Fruit fly (Drosophila melanogaster) whole organism, embryonic: ENCODE measurements around the gene Cdc23.

ENCODE experiments used
- ATbp ChIP-seq: fragments of 200-800 bp; sonication (Bioruptor generic); optimal IDR thresholded peaks from 2 replicates; lab custom pipeline; 2017; ENCODE audit warnings: missing biosample characterization, mild to moderate bottlenecking, missing genetic modification characterization, missing genetic modification reagents
- Awh ChIP-seq: fragments of 200-800 bp; sonication (Bioruptor generic); IDR thresholded peaks from 2 replicates; pipeline ENCODE4, ENCODE4 v1.3.6; 2022; ENCODE audit warnings: missing biosample characterization, missing genetic modification characterization
- B-H2 ChIP-seq: fragments of 200-800 bp; sonication (Bioruptor generic); optimal IDR thresholded peaks from 2 replicates; lab custom pipeline; 2018; ENCODE audit warnings: missing biosample characterization, mild to moderate bottlenecking, missing genetic modification characterization
- CG10267 ChIP-seq: fragments of 200-800 bp; sonication (Bioruptor generic); optimal IDR thresholded peaks from 2 replicates; lab custom pipeline; 2018; ENCODE audit warnings: missing biosample characterization, mild to moderate bottlenecking, missing genetic modification characterization, moderate library complexity
- CG12299 ChIP-seq: fragments of 200-800 bp; sonication (Bioruptor generic); optimal IDR thresholded peaks from 2 replicates; lab custom pipeline; 2018; ENCODE audit warnings: missing biosample characterization, mild to moderate bottlenecking, missing genetic modification characterization
- CG12659 ChIP-seq: fragments of 200-800 bp; sonication (Bioruptor generic); optimal IDR thresholded peaks from 3 replicates; lab custom pipeline; 2017; ENCODE audit warnings: mild to moderate bottlenecking, missing biosample characterization, missing genetic modification reagents, missing genetic modification characterization
- CG1529 ChIP-seq: fragments of 200-800 bp; sonication (Bioruptor generic); optimal IDR thresholded peaks from 3 replicates; lab custom pipeline; 2018; ENCODE audit warnings: missing biosample characterization, missing genetic modification characterization
- CG15479 ChIP-seq: fragments of 200-800 bp; sonication (Bioruptor generic); optimal IDR thresholded peaks from 3 replicates; lab custom pipeline; 2019; ENCODE audit warnings: missing biosample characterization, mild to moderate bottlenecking, missing genetic modification characterization, moderate library complexity
- CG15514 ChIP-seq: fragments of 200-800 bp; sonication (Bioruptor generic); optimal IDR thresholded peaks from 3 replicates; lab custom pipeline; 2017; ENCODE audit warnings: missing biosample characterization, missing genetic modification characterization, mild to moderate bottlenecking, moderate library complexity, missing genetic modification reagents
- CG16813 ChIP-seq: fragments of 200-800 bp; sonication (Bioruptor generic); IDR thresholded peaks from 3 replicates; pipeline ENCODE4 v1.3.6; 2022; ENCODE audit warnings: missing biosample characterization, missing genetic modification characterization; ENCODE audit not compliant: partially characterized antibody
- CG17568 ChIP-seq: fragments of 200-800 bp; sonication (Bioruptor generic); optimal IDR thresholded peaks from 2 replicates; lab custom pipeline; 2018; ENCODE audit warnings: missing biosample characterization, mild to moderate bottlenecking, missing genetic modification characterization, moderate library complexity
- CG18619 ChIP-seq: fragments of 200-800 bp; sonication (Bioruptor generic); optimal IDR thresholded peaks from 3 replicates; lab custom pipeline; 2017; ENCODE audit warnings: missing biosample characterization, mild to moderate bottlenecking, missing genetic modification characterization
- CG2202 ChIP-seq: fragments of 200-800 bp; sonication (Bioruptor generic); optimal IDR thresholded peaks from 2 replicates; lab custom pipeline; 2018; ENCODE audit warnings: missing biosample characterization, mild to moderate bottlenecking, missing genetic modification characterization
- CG33557 ChIP-seq: fragments of 200-800 bp; sonication (Bioruptor generic); optimal IDR thresholded peaks from 2 replicates; lab custom pipeline; 2019; ENCODE audit warnings: missing biosample characterization, mild to moderate bottlenecking, missing genetic modification characterization, moderate library complexity
- CG4820 ChIP-seq: fragments of 200-800 bp; sonication (Bioruptor generic); optimal IDR thresholded peaks from 3 replicates; lab custom pipeline; 2016; ENCODE audit warnings: missing biosample characterization, missing genetic modification characterization
- CG6272 ChIP-seq: fragments of 200-800 bp; sonication (Bioruptor generic); IDR thresholded peaks from 2 replicates; pipeline ENCODE4 v1.3.6; 2022; ENCODE audit warnings: missing biosample characterization, missing genetic modification characterization
- CG6654 ChIP-seq: fragments of 200-800 bp; sonication (Bioruptor generic); optimal IDR thresholded peaks from 2 replicates; lab custom pipeline; 2017; ENCODE audit warnings: missing biosample characterization, mild to moderate bottlenecking, missing genetic modification characterization
- CG6791 ChIP-seq: fragments of 200-800 bp; sonication (Bioruptor generic); IDR thresholded peaks from 3 replicates; pipeline ENCODE4 v1.3.6; 2022; ENCODE audit warnings: missing biosample characterization, missing genetic modification characterization; ENCODE audit not compliant: partially characterized antibody
- CG7963 ChIP-seq: fragments of 200-800 bp; sonication (Bioruptor generic); IDR thresholded peaks from 3 replicates; pipeline ENCODE4 v1.3.6; 2022; ENCODE audit warnings: missing biosample characterization, missing genetic modification characterization; ENCODE audit not compliant: partially characterized antibody
- CoRest ChIP-seq: fragments of 200-800 bp; sonication (Bioruptor generic); optimal IDR thresholded peaks from 3 replicates; lab custom pipeline; 2018; ENCODE audit warnings: missing biosample characterization, mild to moderate bottlenecking, missing genetic modification characterization, moderate library complexity
- Dll ChIP-seq: fragments of 200-800 bp; sonication (Bioruptor generic); IDR thresholded peaks from 4 replicates; pipeline ENCODE4 v1.3.6; 2022; ENCODE audit warnings: missing biosample characterization, missing genetic modification characterization; ENCODE audit not compliant: partially characterized antibody
- Ets65A ChIP-seq: fragments of 200-800 bp; sonication (Bioruptor generic); peaks from one replicate; lab custom pipeline; 2016; ENCODE audit warnings: missing biosample characterization, missing genetic modification characterization
- Fer3 ChIP-seq: fragments of 200-800 bp; sonication (Bioruptor generic); optimal IDR thresholded peaks from 2 replicates; lab custom pipeline; 2018; ENCODE audit warnings: missing biosample characterization, mild to moderate bottlenecking, missing genetic modification characterization, moderate library complexity
- Gug ChIP-seq: fragments of 200-800 bp; sonication (Bioruptor generic); IDR thresholded peaks from 4 replicates; pipeline ENCODE4 v1.3.6; 2022; ENCODE audit warnings: missing biosample characterization, missing genetic modification characterization
- HHEX ChIP-seq: fragments of 200-800 bp; sonication (Bioruptor generic); optimal IDR thresholded peaks from 3 replicates; lab custom pipeline; 2017; ENCODE audit warnings: missing biosample characterization, mild to moderate bottlenecking, missing genetic modification characterization, missing genetic modification reagents
- HmgZ ChIP-seq: fragments of 200-800 bp; sonication (Bioruptor generic); optimal IDR thresholded peaks from 2 replicates; lab custom pipeline; 2018; ENCODE audit warnings: missing biosample characterization, mild to moderate bottlenecking, missing genetic modification characterization
- Lim3 ChIP-seq: fragments of 200-800 bp; sonication (Bioruptor generic); IDR thresholded peaks from 2 replicates; pipeline ENCODE4 v1.3.6; 2022; ENCODE audit warnings: missing biosample characterization, missing genetic modification characterization
- Meics ChIP-seq: fragments of 200-800 bp; sonication (Bioruptor generic); optimal IDR thresholded peaks from 2 replicates; lab custom pipeline; 2017; ENCODE audit warnings: missing biosample characterization, mild to moderate bottlenecking, missing genetic modification characterization
- NC2β ChIP-seq: fragments of 200-800 bp; sonication (Bioruptor generic); optimal IDR thresholded peaks from 2 replicates; lab custom pipeline; 2016; ENCODE audit warnings: missing biosample characterization, missing genetic modification characterization
- Sin3A ChIP-seq: fragments of >200 bp; optimal IDR thresholded peaks from 2 replicates; lab custom pipeline; 2018
- Usf ChIP-seq: fragments of 200-800 bp; sonication (Bioruptor generic); optimal IDR thresholded peaks from 2 replicates; lab custom pipeline; 2017; ENCODE audit warnings: missing genotype, missing biosample characterization, missing genetic modification characterization
- amos ChIP-seq: fragments of 200-800 bp; sonication (Bioruptor generic); IDR thresholded peaks from 2 replicates; pipeline ENCODE4 v1.3.6; 2022; ENCODE audit warnings: missing biosample characterization, missing genetic modification characterization; ENCODE audit not compliant: partially characterized antibody
- aop ChIP-seq: fragments of 200-800 bp; sonication (Bioruptor generic); IDR thresholded peaks from 2 replicates; pipeline ENCODE4 v1.3.6; 2022; ENCODE audit warnings: missing biosample characterization, missing genetic modification characterization
- btn ChIP-seq: fragments of 200-800 bp; sonication (Bioruptor generic); optimal IDR thresholded peaks from 2 replicates; lab custom pipeline; 2016; ENCODE audit warnings: missing biosample characterization, missing genetic modification characterization
- crp ChIP-seq, 2 experiments: fragments of 200-800 bp; sonication (Bioruptor generic); optimal IDR thresholded peaks; 2 replicates in 1 of 2; 3 replicates in 1 of 2; lab custom pipeline; 2017; ENCODE audit warnings: missing biosample characterization in 2 of 2, missing genetic modification characterization in 2 of 2, mild to moderate bottlenecking in 1 of 2, moderate library complexity in 1 of 2
- dm ChIP-seq: fragments of 200-800 bp; sonication (Bioruptor generic); optimal IDR thresholded peaks from 3 replicates; lab custom pipeline; 2016; ENCODE audit warnings: missing biosample characterization, missing genetic modification characterization
- ems ChIP-seq: fragments of 200-800 bp; sonication (Bioruptor generic); optimal IDR thresholded peaks from 3 replicates; lab custom pipeline; 2016; ENCODE audit warnings: missing biosample characterization, missing genetic modification characterization
- fd3F ChIP-seq: fragments of 200-800 bp; sonication (Bioruptor generic); optimal IDR thresholded peaks from 2 replicates; lab custom pipeline; 2018; ENCODE audit warnings: missing biosample characterization, mild to moderate bottlenecking, missing genetic modification characterization, moderate library complexity
- gsb-n ChIP-seq: fragments of 200-800 bp; sonication (Bioruptor generic); optimal IDR thresholded peaks from 3 replicates; lab custom pipeline; 2018; ENCODE audit warnings: missing biosample characterization, mild to moderate bottlenecking, missing genetic modification characterization
- hth ChIP-seq: fragments of >200 bp; optimal IDR thresholded peaks from 2 replicates; lab custom pipeline; 2017; ENCODE audit warnings: inconsistent platforms
- kah ChIP-seq: fragments of 200-800 bp; sonication (Bioruptor generic); optimal IDR thresholded peaks from 2 replicates; lab custom pipeline; 2018; ENCODE audit warnings: missing biosample characterization, mild to moderate bottlenecking, missing genetic modification characterization
- klu ChIP-seq: fragments of 200-800 bp; sonication (Bioruptor generic); IDR thresholded peaks from 2 replicates; pipeline ENCODE4 v1.3.6; 2022; ENCODE audit warnings: missing biosample characterization, missing genetic modification characterization
- lbe ChIP-seq: fragments of 200-800 bp; sonication (Bioruptor generic); optimal IDR thresholded peaks from 2 replicates; lab custom pipeline; 2016; ENCODE audit warnings: missing biosample characterization, mild to moderate bottlenecking, missing genetic modification characterization
- mld ChIP-seq: fragments of 200-800 bp; sonication (Bioruptor generic); IDR thresholded peaks from 3 replicates; pipeline ENCODE4 v1.3.6; 2022; ENCODE audit warnings: missing biosample characterization, missing genetic modification characterization; ENCODE audit not compliant: partially characterized antibody
- psq ChIP-seq: fragments of 200-800 bp; sonication (Bioruptor generic); optimal IDR thresholded peaks from 2 replicates; lab custom pipeline; 2017; ENCODE audit warnings: missing biosample characterization, missing genetic modification characterization
- ranshi ChIP-seq: fragments of 200-800 bp; sonication (Bioruptor generic); IDR thresholded peaks from 2 replicates; pipeline ENCODE4 v1.3.6; 2022; ENCODE audit warnings: missing biosample characterization, missing genetic modification characterization
- salm ChIP-seq: fragments of 200-800 bp; sonication (Bioruptor generic); optimal IDR thresholded peaks from 2 replicates; lab custom pipeline; 2018; ENCODE audit warnings: missing biosample characterization, mild to moderate bottlenecking, missing genetic modification characterization
- sens ChIP-seq: fragments of 200-800 bp; sonication (Bioruptor generic); peaks from one replicate; lab custom pipeline; 2016; ENCODE audit warnings: missing biosample characterization, missing genetic modification characterization
- sim ChIP-seq: fragments of 200-800 bp; sonication (Bioruptor generic); IDR thresholded peaks from 2 replicates; pipeline ENCODE4 v1.3.6; 2022; ENCODE audit warnings: missing biosample characterization, missing genetic modification characterization
- tin ChIP-seq: fragments of 200-800 bp; sonication (Bioruptor generic); optimal IDR thresholded peaks from 3 replicates; lab custom pipeline; 2016; ENCODE audit warnings: missing biosample characterization, missing genetic modification characterization
- tx ChIP-seq: fragments of 200-800 bp; sonication (Bioruptor generic); optimal IDR thresholded peaks from 2 replicates; lab custom pipeline; 2016; ENCODE audit warnings: missing biosample characterization, missing genetic modification characterization
- zfh2 ChIP-seq: fragments of 200-800 bp; sonication (Bioruptor generic); optimal IDR thresholded peaks from 2 replicates; lab custom pipeline; 2016; ENCODE audit warnings: missing biosample characterization, missing genetic modification characterization

The Cdc23 gene

dm6 chr2L:20464385-20464784 lies 5.2 kb downstream of the Cdc23 start (continued):
- TF ChIP-seq kah (GFP tag; lab: Kevin White, UChicago) (peak; percentile 42), salm (no peak), CG33557 (GFP tag; lab: Kevin White, UChicago) (peak; percentile 32), CoRest (tag; lab: Kevin White, UChicago) (peak; percentile 24), ranshi (no peak), CG7963 (GFP tag; lab: Robert Waterston, UW) (no peak), CG10267 (tag; lab: Kevin White, UChicago) (peak; percentile 26), fd3F (GFP tag; lab: Kevin White, UChicago) (no peak), B-H2 (no peak), HmgZ (tag; lab: Kevin White, UChicago) (no peak), CG6272 (no peak; the same call in 1 of the 2 replicates), Gug (GFP tag; lab: Robert Waterston, UW) (no peak), Usf (GFP tag; lab: Kevin White, UChicago) (no peak), lbe (GFP tag; lab: Kevin White, UChicago) (no peak), NC2β (GFP tag; lab: Kevin White, UChicago) (no peak), sim (GFP tag; lab: Robert Waterston, UW) (no peak), HHEX (GFP tag; lab: Kevin White, UChicago) (peak; percentile 15), Meics (GFP tag; lab: Kevin White, UChicago) (peak; percentile 44), hth (no peak), CG18619 (GFP tag; lab: Kevin White, UChicago) (peak; percentile 24), CG15514 (GFP tag; lab: Kevin White, UChicago) (peak; percentile 27), ems (GFP tag; lab: Kevin White, UChicago) (no peak), Ets65A (peak; percentile 69), tin (GFP tag; lab: Kevin White, UChicago) (no peak), CG6654 (GFP tag; lab: Kevin White, UChicago) (no peak), Sin3A (lab: Kevin White, UChicago) (no peak), Fer3 (tag; lab: Kevin White, UChicago) (peak; percentile 6), CG17568 (GFP tag; lab: Kevin White, UChicago) (peak; percentile 48), CG16813 (peak; percentile 48; the same call in 2 of the 3 replicates), amos (peak; percentile 69), zfh2 (no peak), crp (GFP tag; optimal IDR thresholded peaks at IDR 0.05; lab: Kevin White, UChicago) (no peak), CG6791 (GFP tag; lab: Robert Waterston, UW) (peak; percentile 64), CG1529 (GFP tag; lab: Kevin White, UChicago) (peak; percentile 27), psq (GFP tag; lab: Kevin White, UChicago) (no peak), Awh (GFP tag; lab: Robert Waterston, UW) (no peak), btn (no peak), CG2202 (tag; lab: Kevin White, UChicago) (no peak), ATbp (GFP tag; lab: Kevin White, UChicago) (peak; percentile 6), mld (GFP tag; lab: Robert Waterston, UW) (no peak), gsb-n (tag; lab: Kevin White, UChicago) (no peak), dm (GFP tag; lab: Kevin White, UChicago) (no peak), CG12299 (tag; lab: Kevin White, UChicago) (no peak), Dll (GFP tag; lab: Robert Waterston, UW) (no peak), sens (GFP tag; lab: Kevin White, UChicago) (peak; percentile 13), tx (no peak), CG12659 (GFP tag; lab: Kevin White, UChicago) (peak; percentile 11), klu (no peak), CG4820 (GFP tag; lab: Kevin White, UChicago) (no peak), Lim3 (GFP tag; lab: Robert Waterston, UW) (no peak), aop (no peak), CG15479 (GFP tag; lab: Kevin White, UChicago) (no peak)
